Worm (Caenorhabditis elegans) whole organism, L2 larva: ENCODE results near the gene ZK1067.3.

Experiments
- ceh-16 ChIP-seq: fragments of 150-350 bp; optimal IDR thresholded peaks from 2 replicates; lab custom pipeline; 2014; ENCODE audit warnings: missing biosample characterization, missing genetic modification characterization
- nhr-11 ChIP-seq: fragments of 150-350 bp; optimal IDR thresholded peaks from 2 replicates; lab custom pipeline; 2014; ENCODE audit warnings: missing biosample characterization, missing genetic modification characterization
- nhr-6 ChIP-seq: fragments of 150-350 bp; optimal IDR thresholded peaks from 2 replicates; lab custom pipeline; 2014; ENCODE audit warnings: missing biosample characterization, missing genetic modification characterization

ZK1067.3 gene

ce11 chrII:9274734-9275133 is 51.7 kb downstream of the ZK1067.3 start:
- TF ChIP-seq nhr-11: no peak
- no peak for TF ChIP-seq nhr-6 (tag; lab: Kevin White, UChicago)
- TF ChIP-seq ceh-16 (tag; lab: Kevin White, UChicago): no peak
